Worm (Caenorhabditis elegans): ENCODE results near the gene phf-33.

DNA sequence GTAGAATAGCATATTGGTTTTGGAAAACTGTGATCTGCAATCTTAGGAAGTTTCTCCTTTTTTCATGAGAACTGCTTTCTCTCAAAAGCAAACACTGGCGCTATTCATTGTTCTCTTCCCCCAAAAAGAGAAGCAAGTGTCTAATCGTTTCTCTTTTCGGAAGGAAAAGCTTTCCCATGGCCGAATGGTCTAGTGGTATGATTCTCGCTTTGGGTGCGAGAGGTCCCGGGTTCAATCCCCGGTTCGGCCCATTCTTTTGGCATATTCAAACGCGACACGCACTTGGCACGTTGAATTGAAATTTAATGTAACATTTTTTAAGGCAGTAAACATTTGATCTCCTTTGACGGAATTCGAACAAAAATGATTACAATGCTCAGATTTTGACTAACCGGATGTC is 29.1 kb upstream of the phf-33 start:
- no peak for TF ChIP-seq flt-1 (GFP tag; IDR thresholded peaks at IDR 0.05)
- no peak for TF ChIP-seq ztf-23 (GFP tag; IDR thresholded peaks at IDR 0.05)
- TF ChIP-seq ref-1 (GFP tag; conservative IDR thresholded peaks at IDR 0.05): no peak
- no peak for TF ChIP-seq tab-1 (GFP tag; IDR thresholded peaks at IDR 0.05)
- TF ChIP-seq T22C8.4 (GFP tag; IDR thresholded peaks at IDR 0.05): no peak
- TF ChIP-seq ztf-29 (GFP tag; IDR thresholded peaks at IDR 0.05): no peak
- TF ChIP-seq med-1 (GFP tag; optimal IDR thresholded peaks at IDR 0.05; ENCODE audit: insufficient read depth): no peak
